Fruit fly (Drosophila melanogaster) whole organism, embryonic: Measurements from ENCODE around the gene CG18081.
A peak's percentile ranks its signal among the peaks of the same experiment; 100 is the strongest.

Source experiments
- Abd-B ChIP-seq: fragments of 200-800 bp; sonication (Bioruptor generic); optimal IDR thresholded peaks from 2 replicates; lab custom pipeline; 2018; ENCODE audit warnings: missing biosample characterization, mild to moderate bottlenecking, missing genetic modification characterization, moderate library complexity
- B-H2 ChIP-seq: fragments of 200-800 bp; sonication (Bioruptor generic); optimal IDR thresholded peaks from 2 replicates; lab custom pipeline; 2018; ENCODE audit warnings: missing biosample characterization, mild to moderate bottlenecking, missing genetic modification characterization
- Bdp1 ChIP-seq: fragments of 200-800 bp; sonication (Bioruptor generic); optimal IDR thresholded peaks from 3 replicates; lab custom pipeline; 2016; ENCODE audit warnings: missing biosample characterization, missing genetic modification characterization
- Bgb ChIP-seq: fragments of 200-800 bp; sonication (Bioruptor generic); IDR thresholded peaks from 2 replicates; pipeline ENCODE4 v1.3.6; 2022; ENCODE audit warnings: missing biosample characterization, missing genetic modification characterization; ENCODE audit not compliant: partially characterized antibody
- CG10209 ChIP-seq: fragments of 200-800 bp; sonication (Bioruptor generic); optimal IDR thresholded peaks from 3 replicates; lab custom pipeline; 2017; ENCODE audit warnings: missing biosample characterization, mild to moderate bottlenecking, missing genetic modification characterization, missing genetic modification reagents
- CG11093 ChIP-seq: fragments of 200-800 bp; sonication (Bioruptor generic); IDR thresholded peaks from 3 replicates; pipeline ENCODE4 v1.3.6; 2022; ENCODE audit warnings: missing biosample characterization, missing genetic modification characterization
- CG11247 ChIP-seq: fragments of 200-800 bp; sonication (Bioruptor generic); IDR thresholded peaks from 2 replicates; pipeline ENCODE4 v1.3.6; 2022; ENCODE audit warnings: missing biosample characterization, missing genetic modification characterization
- CG11695 ChIP-seq: fragments of 200-800 bp; sonication (Bioruptor generic); IDR thresholded peaks from 3 replicates; pipeline ENCODE4 v1.3.6; 2022; ENCODE audit warnings: missing biosample characterization, missing genetic modification characterization
- CG12299 ChIP-seq: fragments of 200-800 bp; sonication (Bioruptor generic); optimal IDR thresholded peaks from 2 replicates; lab custom pipeline; 2018; ENCODE audit warnings: missing biosample characterization, mild to moderate bottlenecking, missing genetic modification characterization
- CG12942 ChIP-seq: fragments of 200-800 bp; sonication (Bioruptor generic); optimal IDR thresholded peaks from 3 replicates; lab custom pipeline; 2016; ENCODE audit warnings: missing biosample characterization, missing genetic modification characterization
- CG13123 ChIP-seq: fragments of 200-800 bp; sonication (Bioruptor generic); optimal IDR thresholded peaks from 2 replicates; lab custom pipeline; 2016; ENCODE audit warnings: missing biosample characterization, missing genetic modification characterization
- CG13296 ChIP-seq: fragments of 200-800 bp; sonication (Bioruptor generic); optimal IDR thresholded peaks from 3 replicates; lab custom pipeline; 2018; ENCODE audit warnings: missing biosample characterization, mild to moderate bottlenecking, missing genetic modification characterization
- CG17186 ChIP-seq: fragments of 200-800 bp; sonication (Bioruptor generic); optimal IDR thresholded peaks from 3 replicates; lab custom pipeline; 2017; ENCODE audit warnings: missing biosample characterization, missing genetic modification reagents, missing genetic modification characterization
- CG2199 ChIP-seq: fragments of 200-800 bp; sonication (Bioruptor generic); IDR thresholded peaks from 3 replicates; pipeline ENCODE4 v1.3.6; 2022; ENCODE audit warnings: missing biosample characterization, missing genetic modification characterization
- CG31224 ChIP-seq: fragments of 200-800 bp; sonication (Bioruptor generic); IDR thresholded peaks from 2 replicates; pipeline ENCODE4 v1.3.6; 2022; ENCODE audit warnings: missing biosample characterization, missing genetic modification characterization
- CG32772 ChIP-seq: fragments of 200-800 bp; sonication (Bioruptor generic); IDR thresholded peaks from 2 replicates; pipeline ENCODE4 v1.3.6; 2022; ENCODE audit warnings: missing biosample characterization, missing genetic modification characterization
- CG3281 ChIP-seq: fragments of 200-800 bp; sonication (Bioruptor generic); optimal IDR thresholded peaks from 3 replicates; lab custom pipeline; 2017; ENCODE audit warnings: missing biosample characterization, mild to moderate bottlenecking, missing genetic modification characterization
- CG7786 ChIP-seq: fragments of 200-800 bp; sonication (Bioruptor generic); optimal IDR thresholded peaks from 2 replicates; lab custom pipeline; 2016; ENCODE audit warnings: missing biosample characterization, missing genetic modification characterization
- CG7839 ChIP-seq: fragments of 200-800 bp; sonication (Bioruptor generic); optimal IDR thresholded peaks from 3 replicates; lab custom pipeline; 2018; ENCODE audit warnings: missing biosample characterization, mild to moderate bottlenecking, missing genetic modification characterization, moderate library complexity
- CG7963 ChIP-seq: fragments of 200-800 bp; sonication (Bioruptor generic); IDR thresholded peaks from 3 replicates; pipeline ENCODE4 v1.3.6; 2022; ENCODE audit warnings: missing biosample characterization, missing genetic modification characterization; ENCODE audit not compliant: partially characterized antibody
- CG8359 ChIP-seq: fragments of 200-800 bp; sonication (Bioruptor generic); optimal IDR thresholded peaks from 2 replicates; lab custom pipeline; 2017; ENCODE audit warnings: missing biosample characterization, mild to moderate bottlenecking, missing genetic modification characterization, borderline replicate concordance
- Chrac-16 ChIP-seq: fragments of 200-800 bp; sonication (Bioruptor generic); optimal IDR thresholded peaks from 3 replicates; lab custom pipeline; 2016; ENCODE audit warnings: missing biosample characterization, missing genetic modification characterization
- D ChIP-seq, 2 experiments: fragments of 200-800 bp in 1 of 2; fragments of >200 bp in 1 of 2; sonication (Bioruptor generic) in 1 of 2; optimal IDR thresholded peaks; 2 replicates in 1 of 2; 3 replicates in 1 of 2; lab custom pipeline; 2017; ENCODE audit warnings: mild to moderate bottlenecking in 1 of 2, missing biosample characterization in 1 of 2, missing genetic modification characterization in 1 of 2, missing genetic modification reagents in 1 of 2
- D19A ChIP-seq: fragments of 200-800 bp; optimal IDR thresholded peaks from 3 replicates; lab custom pipeline; 2019; ENCODE audit warnings: missing biosample characterization, mild to moderate bottlenecking, missing genetic modification characterization, moderate library complexity
- Dp ChIP-seq: fragments of 200-800 bp; sonication (Bioruptor generic); optimal IDR thresholded peaks from 2 replicates; lab custom pipeline; 2018; ENCODE audit warnings: missing biosample characterization, mild to moderate bottlenecking, missing genetic modification characterization, moderate library complexity
- Fer2 ChIP-seq: fragments of 200-800 bp; sonication (Bioruptor generic); optimal IDR thresholded peaks from 2 replicates; lab custom pipeline; 2018; ENCODE audit warnings: missing biosample characterization, mild to moderate bottlenecking, missing genetic modification characterization, moderate library complexity
- Hand ChIP-seq: fragments of 200-800 bp; sonication (Bioruptor generic); optimal IDR thresholded peaks from 2 replicates; lab custom pipeline; 2017; ENCODE audit warnings: mild to moderate bottlenecking, missing biosample characterization, missing genetic modification reagents, missing genetic modification characterization
- Med ChIP-seq: fragments of 200-800 bp; sonication (Bioruptor generic); peaks from one replicate; lab custom pipeline; 2016; ENCODE audit warnings: missing biosample characterization, missing genetic modification characterization, mild to moderate bottlenecking, inconsistent platforms, moderate library complexity
- Ravus ChIP-seq: fragments of 200-800 bp; sonication (Bioruptor generic); IDR thresholded peaks from 2 replicates; pipeline ENCODE4 v1.3.6; 2022; ENCODE audit warnings: missing biosample characterization, missing genetic modification characterization
- Sry-δ ChIP-seq: fragments of 200-800 bp; sonication (Bioruptor generic); optimal IDR thresholded peaks from 2 replicates; lab custom pipeline; 2016; ENCODE audit warnings: missing biosample characterization, missing genetic modification characterization
- Ssrp ChIP-seq: fragments of 200-800 bp; sonication (Bioruptor generic); optimal IDR thresholded peaks from 2 replicates; lab custom pipeline; 2018; ENCODE audit warnings: missing biosample characterization, mild to moderate bottlenecking, missing genetic modification characterization, moderate library complexity
- bowl ChIP-seq: fragments of 200-800 bp; sonication (Bioruptor generic); IDR thresholded peaks from 2 replicates; pipeline ENCODE4 v1.3.6; 2022; ENCODE audit warnings: missing biosample characterization, missing genetic modification characterization
- cwo ChIP-seq: fragments of 200-800 bp; sonication (Bioruptor generic); optimal IDR thresholded peaks from 3 replicates; lab custom pipeline; 2017; ENCODE audit warnings: missing biosample characterization, missing genetic modification characterization, mild to moderate bottlenecking, moderate library complexity, missing genetic modification reagents
- dan ChIP-seq: fragments of 200-800 bp; sonication (Bioruptor generic); IDR thresholded peaks from 2 replicates; pipeline ENCODE4 v1.3.6; 2022; ENCODE audit warnings: missing biosample characterization, missing genetic modification characterization
- dm ChIP-seq: fragments of 200-800 bp; sonication (Bioruptor generic); optimal IDR thresholded peaks from 3 replicates; lab custom pipeline; 2016; ENCODE audit warnings: missing biosample characterization, missing genetic modification characterization
- fd64A ChIP-seq: fragments of 200-800 bp; sonication (Bioruptor generic); optimal IDR thresholded peaks from 3 replicates; lab custom pipeline; 2018; ENCODE audit warnings: missing biosample characterization, mild to moderate bottlenecking, missing genetic modification characterization
- grau ChIP-seq: fragments of 200-800 bp; optimal IDR thresholded peaks from 3 replicates; lab custom pipeline; 2019; ENCODE audit warnings: missing biosample characterization, mild to moderate bottlenecking, missing genetic modification characterization, moderate library complexity
- lmd ChIP-seq: fragments of 200-800 bp; sonication (Bioruptor generic); IDR thresholded peaks from 2 replicates; pipeline ENCODE4 v1.3.6; 2022; ENCODE audit warnings: missing biosample characterization, missing genetic modification characterization
- nau ChIP-seq: fragments of 200-800 bp; sonication (Bioruptor generic); optimal IDR thresholded peaks from 3 replicates; lab custom pipeline; 2017; ENCODE audit warnings: missing biosample characterization, mild to moderate bottlenecking, missing genetic modification characterization, missing genetic modification reagents
- nerfin-1 ChIP-seq: fragments of 200-800 bp; sonication (Bioruptor generic); optimal IDR thresholded peaks from 3 replicates; lab custom pipeline; 2019; ENCODE audit warnings: missing biosample characterization, mild to moderate bottlenecking, missing genetic modification characterization, moderate library complexity
- org-1 ChIP-seq: fragments of 200-800 bp; sonication (Bioruptor generic); optimal IDR thresholded peaks from 2 replicates; lab custom pipeline; 2017; ENCODE audit warnings: missing biosample characterization, missing genetic modification characterization
- phol ChIP-seq: fragments of 200-800 bp; sonication (Bioruptor generic); optimal IDR thresholded peaks from 3 replicates; lab custom pipeline; 2018; ENCODE audit warnings: missing biosample characterization, mild to moderate bottlenecking, missing genetic modification characterization, moderate library complexity
- pnt ChIP-seq: fragments of 200-800 bp; sonication (Bioruptor generic); optimal IDR thresholded peaks from 3 replicates; lab custom pipeline; 2016; ENCODE audit warnings: missing biosample characterization, missing genetic modification characterization
- sens ChIP-seq: fragments of 200-800 bp; sonication (Bioruptor generic); peaks from one replicate; lab custom pipeline; 2016; ENCODE audit warnings: missing biosample characterization, missing genetic modification characterization
- ssp ChIP-seq: fragments of 200-800 bp; sonication (Bioruptor generic); IDR thresholded peaks from 2 replicates; pipeline ENCODE4 v1.3.6; 2022; ENCODE audit warnings: missing biosample characterization, missing genetic modification characterization
- tap ChIP-seq: fragments of 200-800 bp; optimal IDR thresholded peaks from 3 replicates; lab custom pipeline; 2019; ENCODE audit warnings: missing biosample characterization, mild to moderate bottlenecking, missing genetic modification characterization, moderate library complexity
- tio ChIP-seq: fragments of 200-800 bp; sonication (Bioruptor generic); optimal IDR thresholded peaks from 2 replicates; lab custom pipeline; 2017; ENCODE audit warnings: missing biosample characterization, missing genetic modification characterization, inconsistent platforms
- tna ChIP-seq: fragments of 200-800 bp; sonication (Bioruptor generic); IDR thresholded peaks from 2 replicates; pipeline ENCODE4 v1.3.6; 2022; ENCODE audit warnings: missing biosample characterization, missing genetic modification characterization; ENCODE audit not compliant: partially characterized antibody
- wek ChIP-seq: fragments of 200-800 bp; sonication (Bioruptor generic); optimal IDR thresholded peaks from 3 replicates; lab custom pipeline; 2018; ENCODE audit warnings: missing biosample characterization, mild to moderate bottlenecking, missing genetic modification characterization, moderate library complexity
- z ChIP-seq: fragments of 200-800 bp; sonication (Bioruptor generic); IDR thresholded peaks from 3 replicates; pipeline ENCODE4 v1.3.6; 2022; ENCODE audit warnings: missing biosample characterization, missing genetic modification characterization
- zen ChIP-seq: fragments of 200-800 bp; sonication (Bioruptor generic); optimal IDR thresholded peaks from 3 replicates; lab custom pipeline; 2018; ENCODE audit warnings: missing biosample characterization, mild to moderate bottlenecking, missing genetic modification characterization, moderate library complexity

The CG18081 gene

dm6 chr3L:15813988-15814387, 21.2 kb downstream of the CG18081 start (continued):
- no peak for TF ChIP-seq Bdp1 (GFP tag; lab: Kevin White, UChicago)
- TF ChIP-seq B-H2 (GFP tag; lab: Kevin White, UChicago) = peak; percentile 69
- TF ChIP-seq lmd (GFP tag; lab: Robert Waterston, UW) = no peak
- no peak for TF ChIP-seq tio (GFP tag; lab: Kevin White, UChicago)
- no peak for TF ChIP-seq Abd-B (GFP tag; lab: Kevin White, UChicago)
- TF ChIP-seq Ssrp (tag; lab: Kevin White, UChicago) = no peak
- no peak for TF ChIP-seq sens
- no peak for TF ChIP-seq dan (GFP tag; lab: Robert Waterston, UW)
- TF ChIP-seq fd64A (GFP tag; lab: Kevin White, UChicago) = no peak
- TF ChIP-seq CG13123 (GFP tag; lab: Kevin White, UChicago) = no peak
- no peak for TF ChIP-seq nerfin-1 (tag; lab: Kevin White, UChicago)
- TF ChIP-seq pnt (GFP tag; lab: Kevin White, UChicago) = no peak
- TF ChIP-seq org-1 = no peak
- TF ChIP-seq CG31224 (GFP tag; lab: Robert Waterston, UW) = no peak
- no peak for TF ChIP-seq Bgb (GFP tag; lab: Robert Waterston, UW)
- no peak for TF ChIP-seq dm
- no peak for TF ChIP-seq D19A (tag; lab: Kevin White, UChicago)
- TF ChIP-seq CG13296 (GFP tag; lab: Kevin White, UChicago) = peak; percentile 82
- no peak for TF ChIP-seq Chrac-16 (GFP tag; lab: Kevin White, UChicago)
- peak; percentile 48 for TF ChIP-seq CG12299 (tag; lab: Kevin White, UChicago)
- TF ChIP-seq CG7786 (GFP tag; lab: Kevin White, UChicago) = no peak
- no peak for TF ChIP-seq CG11695 (GFP tag; lab: Robert Waterston, UW)
- TF ChIP-seq CG10209 (GFP tag; lab: Kevin White, UChicago) = no peak
- no peak for TF ChIP-seq z
- TF ChIP-seq CG8359 (GFP tag; lab: Kevin White, UChicago) = no peak
- TF ChIP-seq phol (tag; lab: Kevin White, UChicago) = no peak
- TF ChIP-seq CG2199 (GFP tag; lab: Robert Waterston, UW) = no peak
- no peak for TF ChIP-seq Ravus (GFP tag; lab: Robert Waterston, UW)
- no peak for TF ChIP-seq CG7963 (GFP tag; lab: Robert Waterston, UW)
- TF ChIP-seq zen (tag; lab: Kevin White, UChicago) = no peak
- TF ChIP-seq nau (GFP tag; lab: Kevin White, UChicago) = peak; percentile 55
- peak; percentile 71 for TF ChIP-seq Med (GFP tag; lab: Kevin White, UChicago)
- no peak for TF ChIP-seq CG32772 (GFP tag; lab: Robert Waterston, UW)
- TF ChIP-seq tap (tag; lab: Kevin White, UChicago) = peak; percentile 36
- no peak for TF ChIP-seq Fer2 (tag; lab: Kevin White, UChicago)
- peak; percentile 48 for TF ChIP-seq wek (GFP tag; lab: Kevin White, UChicago)
- TF ChIP-seq Dp (GFP tag; lab: Kevin White, UChicago) = no peak
- TF ChIP-seq CG7839 (tag; lab: Kevin White, UChicago) = no peak
- no peak for TF ChIP-seq CG17186 (GFP tag; lab: Kevin White, UChicago)
- TF ChIP-seq CG12942 (GFP tag; lab: Kevin White, UChicago) = no peak
- TF ChIP-seq cwo (GFP tag; lab: Kevin White, UChicago) = peak; percentile 61
- no peak for TF ChIP-seq Sry-δ (GFP tag; lab: Kevin White, UChicago)
- TF ChIP-seq grau (tag; lab: Kevin White, UChicago) = peak; percentile 8
- no peak for TF ChIP-seq tna (GFP tag; lab: Robert Waterston, UW)
- no peak for TF ChIP-seq D (optimal IDR thresholded peaks at IDR 0.05; lab: Kevin White, UChicago)
- TF ChIP-seq D (GFP tag; optimal IDR thresholded peaks at IDR 0.05; lab: Kevin White, UChicago) = no peak
- peak; percentile 65 for TF ChIP-seq CG3281 (GFP tag; lab: Kevin White, UChicago)
- TF ChIP-seq CG11247 (GFP tag; lab: Robert Waterston, UW) = no peak
- no peak for TF ChIP-seq ssp (GFP tag; lab: Robert Waterston, UW)
- no peak for TF ChIP-seq bowl (GFP tag; lab: Robert Waterston, UW)
- TF ChIP-seq Hand (GFP tag; lab: Kevin White, UChicago) = peak; percentile 38
- TF ChIP-seq CG11093 (GFP tag; lab: Robert Waterston, UW) = no peak
